Worm (Caenorhabditis elegans): ENCODE results near the gene F16G10.3.

F16G10.3 gene

DNA sequence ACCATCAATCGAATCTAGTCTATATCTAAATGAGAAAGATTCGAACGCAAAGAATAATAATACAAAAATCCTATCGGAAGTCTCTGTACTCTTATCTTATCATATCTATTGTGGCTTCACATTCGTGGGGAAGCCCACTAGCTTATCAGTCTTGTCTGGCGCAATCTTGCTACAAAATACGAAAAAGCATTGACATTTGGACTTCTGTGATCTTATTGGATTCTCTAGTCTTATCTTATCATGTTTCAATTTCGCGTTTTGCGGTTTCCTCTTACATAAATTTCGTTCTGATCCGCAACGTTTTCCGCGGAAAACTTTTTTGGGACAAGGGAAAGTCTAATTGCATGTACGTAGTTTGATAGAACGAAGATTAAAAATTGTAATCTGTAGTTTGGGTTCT lies 27.6 kb downstream of the F16G10.3 start:
- TF ChIP-seq elt-1 (tag; optimal IDR thresholded peaks at IDR 0.05) (no peak), blmp-1 (tag; optimal IDR thresholded peaks at IDR 0.05; ENCODE audit: insufficient read depth) (no peak), C34F6.9 (tag; optimal IDR thresholded peaks at IDR 0.05) (no peak), nhr-12 (tag; optimal IDR thresholded peaks at IDR 0.05) (no peak), ZK546.5 (tag; optimal IDR thresholded peaks at IDR 0.05) (no peak), mbf-1 (tag; optimal IDR thresholded peaks at IDR 0.05) (no peak), lin-39 (tag; optimal IDR thresholded peaks at IDR 0.05) (no peak), nhr-21 (tag; optimal IDR thresholded peaks at IDR 0.05) (peak; percentile 77), gmeb-1 (tag; optimal IDR thresholded peaks at IDR 0.05) (no peak)

ce11 chrII:2403984-2404383 lies 31.8 kb downstream of the F16G10.3 start, which contains the start of gene F16G10.1:
TSS of gene F16G10.1 (plus strand) at chrII:2404284.
- TF ChIP-seq gmeb-1 (tag; optimal IDR thresholded peaks at IDR 0.05) (no peak), snpc-4 (tag; optimal IDR thresholded peaks at IDR 0.05) (no peak), alr-1 (tag; optimal IDR thresholded peaks at IDR 0.05) (no peak), nhr-237 (tag; optimal IDR thresholded peaks at IDR 0.05) (no peak), mdl-1 (tag; optimal IDR thresholded peaks at IDR 0.05) (no peak), sem-4 (tag; optimal IDR thresholded peaks at IDR 0.05) (no peak), F13H6.1 (tag; optimal IDR thresholded peaks at IDR 0.05) (no peak), elt-3 (tag; optimal IDR thresholded peaks at IDR 0.05) (no peak)

DNA sequence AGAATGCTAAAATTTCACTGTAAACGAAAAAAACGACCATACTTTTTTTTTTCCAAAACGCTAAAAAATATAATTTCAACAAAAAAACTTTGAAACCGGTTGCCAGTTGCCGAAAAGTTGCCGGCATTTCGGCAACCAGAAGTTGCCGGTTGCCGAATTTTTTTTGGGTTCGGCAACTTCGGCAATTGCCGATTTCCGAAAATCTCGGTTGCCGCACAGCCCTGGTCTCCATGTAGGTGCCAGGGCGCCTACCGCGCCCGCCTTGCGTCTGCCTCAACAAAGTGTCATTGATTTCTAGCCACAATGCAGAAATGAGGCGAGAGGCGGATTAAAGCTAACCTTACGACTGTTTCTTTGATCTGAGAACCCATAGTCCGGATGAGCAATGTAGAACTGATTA lies 38.9 kb downstream of the F16G10.3 start:
- TF ChIP-seq ztf-1 (GFP tag; conservative IDR thresholded peaks at IDR 0.05) (no peak), unc-55 (GFP tag; optimal IDR thresholded peaks at IDR 0.05) (no peak), nhr-11 (tag; optimal IDR thresholded peaks at IDR 0.05) (no peak), peb-1 (tag; optimal IDR thresholded peaks at IDR 0.05) (no peak), dmd-4 (tag; optimal IDR thresholded peaks at IDR 0.05) (no peak), lin-39 (tag; optimal IDR thresholded peaks at IDR 0.05) (no peak), nhr-129 (tag; optimal IDR thresholded peaks at IDR 0.05) (no peak), sma-3 (GFP tag; optimal IDR thresholded peaks at IDR 0.05) (no peak), aly-2 (tag; optimal IDR thresholded peaks at IDR 0.05) (no peak), elt-1 (tag; optimal IDR thresholded peaks at IDR 0.05) (no peak), nhr-6 (tag; optimal IDR thresholded peaks at IDR 0.05) (no peak), ceh-82 (tag; optimal IDR thresholded peaks at IDR 0.05) (no peak)

ce11 chrII:2411555-2411954 lies 39.4 kb downstream of the F16G10.3 start:
- no peak for TF ChIP-seq lin-11 (tag; optimal IDR thresholded peaks at IDR 0.05)

DNA sequence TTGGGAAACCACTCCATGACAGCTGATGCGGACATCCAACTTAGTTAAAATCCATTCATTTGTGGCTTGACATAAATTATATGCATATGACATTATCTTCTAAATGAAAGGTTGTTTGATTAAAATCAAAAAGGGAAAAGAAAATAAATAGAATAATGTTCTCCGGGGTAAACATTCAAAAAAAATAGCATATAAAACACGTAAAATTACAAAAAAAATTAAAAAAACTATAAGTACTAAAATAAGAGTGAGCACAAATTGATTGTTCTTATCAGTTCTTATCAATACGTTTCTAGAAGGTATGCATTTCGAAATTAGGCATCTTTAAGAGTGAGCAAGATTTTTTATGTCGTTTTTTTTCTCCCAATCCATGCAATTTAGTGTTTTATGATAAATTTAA lies 40.5 kb downstream of the F16G10.3 start, which contains the start of gene fbxa-182:
TSS of gene fbxa-182 (minus strand) at position 101 of the 400 bp plus-strand sequence.
- TF ChIP-seq dmd-4 (tag; optimal IDR thresholded peaks at IDR 0.05): no peak
- no peak for TF ChIP-seq ceh-16 (tag; optimal IDR thresholded peaks at IDR 0.05)
- no peak for TF ChIP-seq nhr-12 (tag; optimal IDR thresholded peaks at IDR 0.05)
- no peak for TF ChIP-seq lsy-2 (tag; optimal IDR thresholded peaks at IDR 0.05)
- TF ChIP-seq lin-39 (tag; optimal IDR thresholded peaks at IDR 0.05): no peak

- TF ChIP-seq ama-1 (optimal IDR thresholded peaks at IDR 0.05): no peak
- peak; percentile 5 for TF ChIP-seq crh-2 (tag; optimal IDR thresholded peaks at IDR 0.05)
- TF ChIP-seq gmeb-1 (tag; optimal IDR thresholded peaks at IDR 0.05): peak; percentile 6
- TF ChIP-seq fos-1 (tag; optimal IDR thresholded peaks at IDR 0.05): peak; percentile 37
- TF ChIP-seq ceh-16 (tag; optimal IDR thresholded peaks at IDR 0.05): no peak
- TF ChIP-seq unc-62 (GFP tag; optimal IDR thresholded peaks at IDR 0.05): no peak
- TF ChIP-seq sma-9 (GFP tag; optimal IDR thresholded peaks at IDR 0.05): no peak
- TF ChIP-seq sma-9 (tag; optimal IDR thresholded peaks at IDR 0.05): no peak
- TF ChIP-seq nhr-129 (tag; optimal IDR thresholded peaks at IDR 0.05): no peak
- TF ChIP-seq ztf-4 (tag; optimal IDR thresholded peaks at IDR 0.05): no peak
- no peak for TF ChIP-seq sem-4 (tag; optimal IDR thresholded peaks at IDR 0.05)
Observed at ce11 chrII:2415439-2415838, 43.2 kb downstream of the F16G10.3 start, which contains the start of gene fbxa-4. TSS of gene fbxa-4 (minus strand) at chrII:2415531.
